Fruit fly (Drosophila melanogaster): ENCODE measurements around the gene CG8750.

DNA sequence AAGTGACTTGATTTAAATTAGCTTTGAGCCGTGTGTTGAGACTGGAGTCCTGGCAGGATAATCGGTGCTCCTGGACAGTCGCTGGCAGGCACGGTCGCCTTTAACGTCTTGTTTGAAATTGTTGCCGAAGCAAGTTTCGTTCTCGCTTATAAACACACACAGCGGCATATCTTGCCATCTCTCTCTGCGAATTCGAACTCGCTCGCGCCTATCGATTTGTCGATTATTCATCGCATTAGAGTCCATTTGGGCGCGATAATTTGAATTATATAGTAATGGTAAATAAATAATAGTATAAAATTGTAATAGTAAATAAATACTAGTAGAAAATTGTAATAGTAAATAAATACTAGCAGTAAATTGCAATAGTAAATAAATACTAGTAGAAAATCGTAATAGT, 24.0 kb upstream of the CG8750 start, which contains the start of gene CG8745:
- TF ChIP-seq Hr83 (GFP tag; optimal IDR thresholded peaks at IDR 0.05; ENCODE audit: poor library complexity, severe bottlenecking) (no peak), Dfd (GFP tag; optimal IDR thresholded peaks at IDR 0.05) (no peak), foxo (GFP tag; optimal IDR thresholded peaks at IDR 0.05) (no peak), GATAd (GFP tag; optimal IDR thresholded peaks at IDR 0.05) (no peak), fru (GFP tag; optimal IDR thresholded peaks at IDR 0.05) (no peak)

Data from whole organism, wandering third instar larva.